Fruit fly (Drosophila melanogaster): ENCODE results near the gene Tgi.

Tgi gene

DNA sequence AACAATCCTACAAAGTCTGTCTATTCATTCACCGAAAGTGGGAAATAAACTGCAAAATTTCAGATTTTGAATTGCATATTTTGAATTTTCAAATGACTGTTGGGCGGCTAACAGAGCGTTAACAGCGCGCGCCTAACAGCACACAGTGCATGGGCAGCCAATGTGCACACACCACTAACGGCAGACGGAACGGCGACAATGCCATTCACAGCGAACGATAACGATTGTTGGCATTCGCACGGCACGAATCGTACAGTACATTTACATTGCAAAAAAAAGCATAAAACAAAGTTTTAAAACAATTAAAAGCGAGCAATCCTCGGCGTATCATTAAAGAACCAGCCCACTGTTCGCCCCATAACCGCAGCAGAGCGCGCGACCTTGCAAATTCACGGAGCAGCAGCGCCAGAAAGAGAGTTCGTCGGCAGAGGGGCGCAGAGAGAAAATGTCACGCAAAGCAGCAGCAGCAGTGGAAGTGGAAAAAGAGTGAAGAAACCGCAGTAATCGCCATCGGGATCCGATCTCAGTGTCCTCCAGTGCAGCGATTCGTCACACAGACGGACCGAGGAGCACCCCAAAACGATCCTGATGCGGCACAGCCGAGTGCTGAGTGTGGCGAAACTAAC, 16.0 kb downstream of the Tgi start, which contains the start of gene Spt20 (continued):
- peak in 1 of 2 experiments; percentile 5 for TF ChIP-seq Trl (optimal IDR thresholded peaks at IDR 0.05)
- TF ChIP-seq Trl (GFP tag; optimal IDR thresholded peaks at IDR 0.05), result no peak
- peak; percentile 55 for TF ChIP-seq unc-4 (GFP tag; IDR thresholded peaks at IDR 0.05; ENCODE audit: partially characterized antibody)
- TF ChIP-seq CG6175 (GFP tag; IDR thresholded peaks at IDR 0.05), result no peak
- TF ChIP-seq sna (GFP tag; IDR thresholded peaks at IDR 0.05; ENCODE audit: partially characterized antibody), result peak; percentile 41; the same call in 1 of the 2 replicates
- TF ChIP-seq Stat92E (GFP tag; optimal IDR thresholded peaks at IDR 0.05), result peak in 1 of 3 experiments; percentile 32
- peak; percentile 41 for TF ChIP-seq Scr (GFP tag; IDR thresholded peaks at IDR 0.05; ENCODE audit: partially characterized antibody)
- no peak for TF ChIP-seq Rx (GFP tag; IDR thresholded peaks at IDR 0.05)
- no peak for TF ChIP-seq CG13775 (GFP tag; optimal IDR thresholded peaks at IDR 0.05)
- TF ChIP-seq Fer2 (tag; optimal IDR thresholded peaks at IDR 0.05), result no peak
- no peak for TF ChIP-seq dimm (GFP tag; IDR thresholded peaks at IDR 0.05)
- TF ChIP-seq trem (tag; optimal IDR thresholded peaks at IDR 0.05), result peak; percentile 23
- no peak for TF ChIP-seq CG9932 (GFP tag; IDR thresholded peaks at IDR 0.05)
- no peak for TF ChIP-seq Dfd (GFP tag; optimal IDR thresholded peaks at IDR 0.05)
- no peak for TF ChIP-seq CG3726 (GFP tag; IDR thresholded peaks at IDR 0.05)
- TF ChIP-seq stwl (tag; optimal IDR thresholded peaks at IDR 0.05), result peak; percentile 70
- TF ChIP-seq onecut (GFP tag; IDR thresholded peaks at IDR 0.05), result no peak
- no peak for TF ChIP-seq zf30C (GFP tag; optimal IDR thresholded peaks at IDR 0.05)
- no peak for TF ChIP-seq Ets65A (GFP tag)
- peak; percentile 93 for TF ChIP-seq YL-1 (GFP tag; optimal IDR thresholded peaks at IDR 0.05)
- no peak for TF ChIP-seq CG18476 (GFP tag; optimal IDR thresholded peaks at IDR 0.05)
- peak; percentile 57 for TF ChIP-seq Sry-δ (GFP tag; optimal IDR thresholded peaks at IDR 0.05)
- no peak for TF ChIP-seq Fer1 (GFP tag; optimal IDR thresholded peaks at IDR 0.05)
- no peak for TF ChIP-seq CG6683 (GFP tag; optimal IDR thresholded peaks at IDR 0.05)
- peak; percentile 85 for TF ChIP-seq MESR4 (GFP tag; optimal IDR thresholded peaks at IDR 0.05)
- no peak for TF ChIP-seq pan (optimal IDR thresholded peaks at IDR 0.05)
- TF ChIP-seq pan (GFP tag; optimal IDR thresholded peaks at IDR 0.05 in 1 of 2, IDR thresholded peaks at IDR 0.05 in 1 of 2), result no peak
- TF ChIP-seq ci (GFP tag; IDR thresholded peaks at IDR 0.05), result no peak
- TF ChIP-seq yki (optimal IDR thresholded peaks at IDR 0.05), result no peak
- TF ChIP-seq Atf3 (GFP tag; optimal IDR thresholded peaks at IDR 0.05), result no peak
- no peak for TF ChIP-seq CG10431 (GFP tag; optimal IDR thresholded peaks at IDR 0.05)
- no peak for TF ChIP-seq zfh1 (GFP tag; IDR thresholded peaks at IDR 0.05)
- TF ChIP-seq CG32767 (GFP tag; IDR thresholded peaks at IDR 0.05), result no peak
- TF ChIP-seq sug (tag; optimal IDR thresholded peaks at IDR 0.05), result no peak
- TF ChIP-seq esg (GFP tag; conservative IDR thresholded peaks at IDR 0.05), result no peak
- no peak for TF ChIP-seq hth (optimal IDR thresholded peaks at IDR 0.05)
- no peak for TF ChIP-seq chif (GFP tag; optimal IDR thresholded peaks at IDR 0.05)
- peak; percentile 29; the same call in 1 of the 2 replicates for TF ChIP-seq hbn (GFP tag; IDR thresholded peaks at IDR 0.05; ENCODE audit: partially characterized antibody)
- TF ChIP-seq CG11504 (tag; optimal IDR thresholded peaks at IDR 0.05), result no peak
- TF ChIP-seq CG8281 (tag; optimal IDR thresholded peaks at IDR 0.05), result no peak
- TF ChIP-seq HLH4C (GFP tag; IDR thresholded peaks at IDR 0.05; ENCODE audit: partially characterized antibody), result 0 out of 3 replicates have a peak, but pooled peaks have one; percentile 32
- no peak for TF ChIP-seq CG11695 (GFP tag; IDR thresholded peaks at IDR 0.05)
- TF ChIP-seq CG1832 (GFP tag; optimal IDR thresholded peaks at IDR 0.05), result no peak
- TF ChIP-seq zen (tag; optimal IDR thresholded peaks at IDR 0.05), result no peak
- TF ChIP-seq chinmo (GFP tag; IDR thresholded peaks at IDR 0.05; ENCODE audit: partially characterized antibody), result 0 out of 4 replicates have a peak, but pooled peaks have one; percentile 54
- no peak for TF ChIP-seq CG12769 (tag; optimal IDR thresholded peaks at IDR 0.05)
- TF ChIP-seq E2f2 (GFP tag; IDR thresholded peaks at IDR 0.05), result peak; percentile 84
- TF ChIP-seq CG14710 (tag; optimal IDR thresholded peaks at IDR 0.05), result peak; percentile 100
- TF ChIP-seq CG6765 (GFP tag; optimal IDR thresholded peaks at IDR 0.05), result no peak
- peak; percentile 39; the same call in 2 of the 4 replicates for TF ChIP-seq Dll (GFP tag; IDR thresholded peaks at IDR 0.05; ENCODE audit: partially characterized antibody)
